Fruit fly (Drosophila melanogaster): ENCODE data around the gene tna.

The tna gene

dm6 chr3L:10855419-10856213 is 20.3 kb downstream of the tna start (continued):
- TF ChIP-seq cato (GFP tag; optimal IDR thresholded peaks at IDR 0.05; ENCODE audit: borderline replicate concordance) (peak; percentile 63), CG30020 (tag; optimal IDR thresholded peaks at IDR 0.05) (peak; percentile 64), sim (GFP tag; IDR thresholded peaks at IDR 0.05) (peak; percentile 34; the same call in 1 of the 2 replicates), CG15514 (GFP tag; optimal IDR thresholded peaks at IDR 0.05) (peak; percentile 63), Ssrp (tag; optimal IDR thresholded peaks at IDR 0.05) (peak; percentile 89), Vsx1 (GFP tag; optimal IDR thresholded peaks at IDR 0.05) (peak; percentile 76), HmgZ (tag; optimal IDR thresholded peaks at IDR 0.05) (peak; percentile 75), tna (GFP tag; IDR thresholded peaks at IDR 0.05; ENCODE audit: partially characterized antibody) (peak; percentile 72), CG16863 (GFP tag; optimal IDR thresholded peaks at IDR 0.05) (no peak), mirr (GFP tag; optimal IDR thresholded peaks at IDR 0.05) (no peak), gsb-n (tag; optimal IDR thresholded peaks at IDR 0.05) (peak; percentile 90), CG18262 (tag; optimal IDR thresholded peaks at IDR 0.05) (peak; percentile 95), Hr78 (GFP tag; optimal IDR thresholded peaks at IDR 0.05) (peak in 1 of 2 experiments; percentile 60), CG17912 (GFP tag; optimal IDR thresholded peaks at IDR 0.05) (peak; percentile 0), wor (GFP tag; IDR thresholded peaks at IDR 0.05) (peak; percentile 78), CG18599 (GFP tag; optimal IDR thresholded peaks at IDR 0.05) (peak; percentile 93), slp2 (GFP tag; optimal IDR thresholded peaks at IDR 0.05) (peak; percentile 45), Meics (GFP tag; optimal IDR thresholded peaks at IDR 0.05) (peak; percentile 88), ranshi (GFP tag; IDR thresholded peaks at IDR 0.05) (peak; percentile 81), Asciz (GFP tag; optimal IDR thresholded peaks at IDR 0.05) (peak; percentile 85), bowl (GFP tag; IDR thresholded peaks at IDR 0.05) (no peak), CG17612 (GFP tag; IDR thresholded peaks at IDR 0.05) (peak; percentile 54; the same call in 1 of the 2 replicates), Hand (GFP tag; optimal IDR thresholded peaks at IDR 0.05) (peak; percentile 82), CG4360 (GFP tag; IDR thresholded peaks at IDR 0.05) (peak; percentile 48), wdn (GFP tag; IDR thresholded peaks at IDR 0.05) (peak; percentile 74; the same call in 1 of the 2 replicates), CG2712 (tag; optimal IDR thresholded peaks at IDR 0.05) (peak; percentile 95), nom (GFP tag; optimal IDR thresholded peaks at IDR 0.05) (peak; percentile 80), Sox102F (GFP tag; optimal IDR thresholded peaks at IDR 0.05) (peak; percentile 87), CG13775 (GFP tag; optimal IDR thresholded peaks at IDR 0.05) (peak; percentile 81), vfl (GFP tag; optimal IDR thresholded peaks at IDR 0.05) (no peak), CG15696 (tag; optimal IDR thresholded peaks at IDR 0.05) (peak; percentile 97), Dip2 (GFP tag; IDR thresholded peaks at IDR 0.05) (no peak; the same call in 1 of the 2 replicates), dysf (GFP tag; IDR thresholded peaks at IDR 0.05) (peak; percentile 89), dm (GFP tag; optimal IDR thresholded peaks at IDR 0.05) (no peak), lov (optimal IDR thresholded peaks at IDR 0.05) (no peak), lov (GFP tag; IDR thresholded peaks at IDR 0.05) (peak; percentile 85; the same call in 2 of the 3 replicates), CG9876 (GFP tag; optimal IDR thresholded peaks at IDR 0.05) (no peak), kay (GFP tag; optimal IDR thresholded peaks at IDR 0.05) (peak; percentile 11), CG30403 (GFP tag; optimal IDR thresholded peaks at IDR 0.05) (peak; percentile 80), gem (tag; optimal IDR thresholded peaks at IDR 0.05) (peak; percentile 95), CG9437 (GFP tag; optimal IDR thresholded peaks at IDR 0.05) (peak; percentile 79), Antp (GFP tag; optimal IDR thresholded peaks at IDR 0.05) (peak; percentile 7), Ada2b (GFP tag; IDR thresholded peaks at IDR 0.05) (peak; percentile 83), esg (GFP tag; conservative IDR thresholded peaks at IDR 0.05) (peak; percentile 82), CG33557 (GFP tag; optimal IDR thresholded peaks at IDR 0.05) (peak; percentile 90), slbo (GFP tag; IDR thresholded peaks at IDR 0.05) (peak; percentile 86), Ptx1 (GFP tag; IDR thresholded peaks at IDR 0.05) (peak; percentile 93), CG10431 (GFP tag; optimal IDR thresholded peaks at IDR 0.05) (peak; percentile 54)

Data from whole organism, embryonic.